Fruit fly (Drosophila melanogaster) whole organism, adult: ENCODE measurements around the gene CHKov1.

Experiments used
- CG12768 ChIP-seq: fragments of 200-800 bp; sonication (Bioruptor generic); optimal IDR thresholded peaks from 2 replicates; lab custom pipeline; 2017; ENCODE audit warnings: missing biosample characterization, missing genetic modification characterization, mild to moderate bottlenecking, moderate library complexity, missing genetic modification reagents
- CG5204 ChIP-seq: fragments of 200-800 bp; sonication (Bioruptor generic); optimal IDR thresholded peaks from 2 replicates; lab custom pipeline; 2016; ENCODE audit warnings: missing biosample characterization, missing genetic modification characterization
- CG7045 ChIP-seq: fragments of 200-800 bp; sonication (Bioruptor generic); optimal IDR thresholded peaks from 2 replicates; lab custom pipeline; 2017; ENCODE audit warnings: missing biosample characterization, mild to moderate bottlenecking, missing genetic modification characterization
- Crg-1 ChIP-seq: fragments of 200-800 bp; sonication (Bioruptor generic); optimal IDR thresholded peaks from 2 replicates; lab custom pipeline; 2016; ENCODE audit warnings: missing biosample characterization, missing genetic modification characterization
- Hr96 ChIP-seq: fragments of 200-800 bp; sonication (Bioruptor generic); optimal IDR thresholded peaks from 2 replicates; lab custom pipeline; 2016; ENCODE audit warnings: missing biosample characterization, missing genetic modification characterization
- bab1 ChIP-seq: fragments of 200-800 bp; sonication (Bioruptor generic); optimal IDR thresholded peaks from 3 replicates; lab custom pipeline; 2019; ENCODE audit warnings: missing biosample characterization, mild to moderate bottlenecking, missing genetic modification characterization, moderate library complexity
- cic ChIP-seq: fragments of 200-800 bp; sonication (Bioruptor generic); optimal IDR thresholded peaks from 2 replicates; lab custom pipeline; 2017; ENCODE audit warnings: missing biosample characterization, mild to moderate bottlenecking, missing genetic modification characterization, moderate library complexity
- cnc ChIP-seq, 2 experiments: fragments of >200 bp; optimal IDR thresholded peaks; 2 replicates each; lab custom pipeline; 2017
- kay ChIP-seq: fragments of 200-800 bp; sonication (Bioruptor generic); peaks from one replicate; lab custom pipeline; 2016; ENCODE audit warnings: missing biosample characterization, missing genetic modification characterization, borderline replicate concordance
- pad ChIP-seq: fragments of 200-800 bp; sonication (Bioruptor generic); optimal IDR thresholded peaks from 3 replicates; lab custom pipeline; 2017; ENCODE audit warnings: missing biosample characterization, missing genetic modification characterization, mild to moderate bottlenecking, moderate library complexity, missing genetic modification reagents
- tj ChIP-seq: fragments of 200-800 bp; sonication (Bioruptor generic); optimal IDR thresholded peaks from 3 replicates; lab custom pipeline; 2017; ENCODE audit warnings: missing biosample characterization, mild to moderate bottlenecking, missing genetic modification characterization, moderate library complexity
- toe ChIP-seq: fragments of 200-800 bp; sonication (Bioruptor generic); optimal IDR thresholded peaks from 2 replicates; lab custom pipeline; 2016; ENCODE audit warnings: missing biosample characterization, missing genetic modification characterization

DNA sequence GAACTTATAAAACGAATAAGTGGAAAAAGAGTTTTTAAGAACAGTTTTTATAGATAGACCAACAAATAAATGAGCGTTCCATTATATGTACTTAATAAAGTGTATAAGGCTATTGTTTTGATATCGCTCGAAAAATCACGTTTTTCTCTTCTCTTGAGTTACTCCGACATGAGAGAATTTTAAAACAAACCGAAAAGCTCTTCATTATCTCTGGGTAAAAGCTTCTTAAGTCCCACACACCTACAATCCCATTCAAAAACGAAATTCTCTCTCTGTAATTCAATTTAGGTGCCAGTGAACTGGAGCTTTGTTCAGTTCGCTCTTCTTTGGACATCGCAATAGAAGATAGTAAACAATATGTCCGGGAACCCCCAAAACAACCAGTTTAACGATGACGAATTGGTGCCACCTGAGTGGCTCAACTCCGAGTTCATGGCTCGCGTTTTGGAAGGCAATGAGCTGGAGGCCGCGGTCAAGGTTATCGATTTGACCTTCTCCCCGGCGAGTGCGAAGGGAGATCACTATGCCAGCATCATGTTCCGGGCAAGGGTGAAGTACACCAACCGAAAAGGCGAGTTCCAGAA is 25.2 kb downstream of the CHKov1 start, which contains the start of gene CG31436:
- TF ChIP-seq CG5204 (GFP tag; lab: Kevin White, UChicago), result no peak
- no peak for TF ChIP-seq Hr96 (GFP tag; lab: Kevin White, UChicago)
- TF ChIP-seq CG12768 (GFP tag; lab: Kevin White, UChicago), result no peak
- peak; percentile 84 for TF ChIP-seq kay (GFP tag; lab: Kevin White, UChicago)
- no peak for TF ChIP-seq CG7045 (GFP tag; lab: Kevin White, UChicago)
- TF ChIP-seq tj (GFP tag; lab: Kevin White, UChicago), result no peak
- no peak for TF ChIP-seq toe (GFP tag; lab: Kevin White, UChicago)
- TF ChIP-seq cic (GFP tag; lab: Kevin White, UChicago), result peak; percentile 62
- TF ChIP-seq pad (GFP tag; lab: Kevin White, UChicago), result no peak
- no peak for TF ChIP-seq cnc (optimal IDR thresholded peaks at IDR 0.05; lab: Kevin White, UChicago)
- no peak for TF ChIP-seq Crg-1 (GFP tag; lab: Kevin White, UChicago)
- no peak for TF ChIP-seq bab1 (GFP tag; lab: Kevin White, UChicago)
